Fruit fly (Drosophila melanogaster): ENCODE measurements around the gene dpr14.
A peak's percentile ranks its signal among the peaks of the same experiment; 100 is the strongest.

- TF ChIP-seq CG8159 (tag; optimal IDR thresholded peaks at IDR 0.05), result no peak
- no peak for TF ChIP-seq Snoo (tag; optimal IDR thresholded peaks at IDR 0.05)
- no peak for TF ChIP-seq CG15710 (tag; optimal IDR thresholded peaks at IDR 0.05)
- TF ChIP-seq gl (tag; optimal IDR thresholded peaks at IDR 0.05), result no peak
- no peak for TF ChIP-seq fd96Ca (GFP tag; IDR thresholded peaks at IDR 0.05)
- TF ChIP-seq CG34367 (tag; optimal IDR thresholded peaks at IDR 0.05), result no peak
- no peak for TF ChIP-seq D1 (tag; optimal IDR thresholded peaks at IDR 0.05)
- no peak for TF ChIP-seq CG9948 (tag; optimal IDR thresholded peaks at IDR 0.05)
- TF ChIP-seq EcR (GFP tag; optimal IDR thresholded peaks at IDR 0.05), result no peak
- TF ChIP-seq CG32121 (GFP tag; IDR thresholded peaks at IDR 0.05), result peak; percentile 25; the same call in 1 of the 2 replicates
- no peak for TF ChIP-seq CG14655 (GFP tag; optimal IDR thresholded peaks at IDR 0.05)
- TF ChIP-seq CG12605 (GFP tag; IDR thresholded peaks at IDR 0.05), result peak; percentile 31; the same call in 1 of the 2 replicates
- TF ChIP-seq Ets98B (GFP tag; IDR thresholded peaks at IDR 0.05), result 0 out of 2 replicates have a peak, but pooled peaks have one; percentile 4
Measured at dm6 chrX:7931028-7931549, 23.0 kb upstream of the dpr14 start, which contains the start of gene mahe.

Data from whole organism, pupa.